Fruit fly (Drosophila melanogaster): ENCODE data around the gene CG5439.

CG5439 gene

DNA sequence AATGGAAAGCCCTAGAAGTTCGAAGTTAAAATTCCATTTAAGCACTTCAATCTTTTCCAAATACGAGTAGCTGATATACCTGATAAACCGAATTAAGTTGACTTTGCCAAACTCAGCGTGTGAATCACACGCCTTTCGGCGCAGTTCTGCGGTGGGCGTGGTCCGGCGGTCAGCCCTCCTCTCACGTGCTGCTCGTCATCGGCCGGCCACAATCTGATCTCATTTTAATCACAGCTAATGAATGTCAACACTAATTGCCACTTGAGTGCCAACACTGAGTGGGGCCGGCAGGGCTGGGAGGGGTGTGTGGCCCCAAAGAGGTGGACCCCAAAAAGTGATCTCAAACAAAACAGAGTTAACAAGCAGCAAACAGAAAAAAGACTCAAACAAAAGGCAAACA is 41.0 kb upstream of the CG5439 start:
- TF ChIP-seq Mio (GFP tag; optimal IDR thresholded peaks at IDR 0.05) (no peak), Rel (GFP tag; optimal IDR thresholded peaks at IDR 0.05) (no peak), Rel (tag; optimal IDR thresholded peaks at IDR 0.05) (peak; percentile 93), Vsx2 (GFP tag; optimal IDR thresholded peaks at IDR 0.05; ENCODE audit: partially characterized antibody) (peak; percentile 62), Abd-B (GFP tag; optimal IDR thresholded peaks at IDR 0.05) (no peak)

- TF ChIP-seq Abd-B (GFP tag; optimal IDR thresholded peaks at IDR 0.05) (no peak), Mio (GFP tag; optimal IDR thresholded peaks at IDR 0.05) (no peak), sage (GFP tag; optimal IDR thresholded peaks at IDR 0.05) (no peak), tai (GFP tag; optimal IDR thresholded peaks at IDR 0.05) (no peak), Myc (optimal IDR thresholded peaks at IDR 0.05) (no peak), Hr78 (GFP tag; optimal IDR thresholded peaks at IDR 0.05) (no peak), CG32264 (GFP tag; optimal IDR thresholded peaks at IDR 0.05) (no peak), rgr (GFP tag; optimal IDR thresholded peaks at IDR 0.05) (no peak), foxo (GFP tag; optimal IDR thresholded peaks at IDR 0.05) (no peak), OdsH (GFP tag; optimal IDR thresholded peaks at IDR 0.05) (no peak), psq (GFP tag; optimal IDR thresholded peaks at IDR 0.05) (no peak), fru (GFP tag; optimal IDR thresholded peaks at IDR 0.05) (no peak), usp (GFP tag; optimal IDR thresholded peaks at IDR 0.05) (no peak), HLH106 (tag; optimal IDR thresholded peaks at IDR 0.05) (no peak), dl (GFP tag; optimal IDR thresholded peaks at IDR 0.05; ENCODE audit: insufficient read depth in 1 of 2, partially characterized antibody in 2 of 2) (no peak), jim (GFP tag; optimal IDR thresholded peaks at IDR 0.05) (no peak), Vsx2 (GFP tag; optimal IDR thresholded peaks at IDR 0.05; ENCODE audit: partially characterized antibody) (no peak)
These were observed 36.1 kb upstream of the CG5439 start for dm6 chr2L:13140891-13141290.

DNA sequence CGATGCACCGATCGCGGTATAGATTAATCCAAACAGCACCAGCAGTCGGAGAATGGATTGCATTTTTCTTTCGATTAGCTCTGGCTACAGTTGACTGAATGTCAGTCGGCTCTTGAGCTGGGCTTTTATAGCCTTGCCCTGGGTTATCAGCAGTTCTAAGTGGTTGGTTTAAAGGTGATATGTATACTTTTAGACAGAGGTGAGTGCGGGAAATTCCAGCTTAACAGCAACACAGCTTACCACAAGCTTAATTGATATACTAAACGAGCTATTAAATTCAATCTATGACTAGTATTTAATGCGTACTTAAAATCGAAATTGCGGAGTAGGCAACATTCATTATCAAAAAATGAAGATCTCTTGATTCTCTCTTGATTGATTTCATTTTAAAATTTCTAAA is 34.1 kb upstream of the CG5439 start, which contains the start of gene CG9928:
Gene CG9928, minus strand, starts transcription at position 101 of the 400 bp plus-strand sequence.
- no peak for TF ChIP-seq dmrt93B (GFP tag; optimal IDR thresholded peaks at IDR 0.05)
- TF ChIP-seq rgr (GFP tag; optimal IDR thresholded peaks at IDR 0.05) = no peak

dm6 chr2L:13143522-13143921 is 33.4 kb upstream of the CG5439 start, which contains the start of gene CG16978:
TSS of gene CG16978 (minus strand) at chr2L:13143622.
- no peak for TF ChIP-seq Hnf4 (GFP tag; optimal IDR thresholded peaks at IDR 0.05)
- TF ChIP-seq Rel (GFP tag; optimal IDR thresholded peaks at IDR 0.05) = no peak
- no peak for TF ChIP-seq Rel (tag; optimal IDR thresholded peaks at IDR 0.05)
- no peak for TF ChIP-seq ey (GFP tag; optimal IDR thresholded peaks at IDR 0.05)
- TF ChIP-seq sv (GFP tag; optimal IDR thresholded peaks at IDR 0.05) = no peak
- TF ChIP-seq psq (GFP tag; optimal IDR thresholded peaks at IDR 0.05) = no peak
- TF ChIP-seq dmrt93B (GFP tag; optimal IDR thresholded peaks at IDR 0.05) = no peak
- no peak for TF ChIP-seq jim (GFP tag; optimal IDR thresholded peaks at IDR 0.05)

- TF ChIP-seq Mio (GFP tag; optimal IDR thresholded peaks at IDR 0.05) (no peak), sage (GFP tag; optimal IDR thresholded peaks at IDR 0.05) (no peak), Dif (GFP tag; optimal IDR thresholded peaks at IDR 0.05; ENCODE audit: partially characterized antibody) (no peak), dl (GFP tag; optimal IDR thresholded peaks at IDR 0.05; ENCODE audit: insufficient read depth in 1 of 2, partially characterized antibody in 2 of 2) (no peak), CrebA (GFP tag; optimal IDR thresholded peaks at IDR 0.05; ENCODE audit: borderline replicate concordance) (no peak), foxo (GFP tag; optimal IDR thresholded peaks at IDR 0.05) (peak in 1 of 2 experiments; percentile 57), Myc (optimal IDR thresholded peaks at IDR 0.05) (no peak), dmrt93B (GFP tag; optimal IDR thresholded peaks at IDR 0.05) (no peak), rgr (GFP tag; optimal IDR thresholded peaks at IDR 0.05) (peak; percentile 67), fru (GFP tag; optimal IDR thresholded peaks at IDR 0.05) (peak; percentile 44), woc (GFP tag; optimal IDR thresholded peaks at IDR 0.05) (peak; percentile 33), ey (GFP tag; optimal IDR thresholded peaks at IDR 0.05) (peak; percentile 46), Hr78 (GFP tag; optimal IDR thresholded peaks at IDR 0.05) (no peak), brk (GFP tag; optimal IDR thresholded peaks at IDR 0.05) (no peak), Hr83 (GFP tag; optimal IDR thresholded peaks at IDR 0.05; ENCODE audit: poor library complexity, severe bottlenecking) (no peak), CG32264 (GFP tag; optimal IDR thresholded peaks at IDR 0.05) (no peak), sv (GFP tag; optimal IDR thresholded peaks at IDR 0.05) (peak; percentile 56), GATAd (GFP tag; optimal IDR thresholded peaks at IDR 0.05) (no peak), OdsH (GFP tag; optimal IDR thresholded peaks at IDR 0.05) (peak; percentile 41), Rel (GFP tag; optimal IDR thresholded peaks at IDR 0.05) (no peak), Rel (tag; optimal IDR thresholded peaks at IDR 0.05) (no peak), N (GFP tag; optimal IDR thresholded peaks at IDR 0.05) (no peak), Vsx2 (GFP tag; optimal IDR thresholded peaks at IDR 0.05; ENCODE audit: partially characterized antibody) (no peak), usp (GFP tag; optimal IDR thresholded peaks at IDR 0.05) (no peak), psq (GFP tag; optimal IDR thresholded peaks at IDR 0.05) (peak; percentile 16), lola (GFP tag; optimal IDR thresholded peaks at IDR 0.05) (no peak), Abd-B (GFP tag; optimal IDR thresholded peaks at IDR 0.05) (no peak), Jra (GFP tag; optimal IDR thresholded peaks at IDR 0.05) (no peak), Hnf4 (GFP tag; optimal IDR thresholded peaks at IDR 0.05) (peak; percentile 25), h (GFP tag; optimal IDR thresholded peaks at IDR 0.05) (peak; percentile 60), br (GFP tag; optimal IDR thresholded peaks at IDR 0.05) (peak; percentile 2), tai (GFP tag; optimal IDR thresholded peaks at IDR 0.05) (no peak), HLH106 (tag; optimal IDR thresholded peaks at IDR 0.05) (peak; percentile 41)
These were observed 31.8 kb upstream of the CG5439 start for dm6 chr2L:13145035-13145683.
